Comparison of ENCODE assay signal across 1 fruit fly cellular context in the genomic region with DNA sequence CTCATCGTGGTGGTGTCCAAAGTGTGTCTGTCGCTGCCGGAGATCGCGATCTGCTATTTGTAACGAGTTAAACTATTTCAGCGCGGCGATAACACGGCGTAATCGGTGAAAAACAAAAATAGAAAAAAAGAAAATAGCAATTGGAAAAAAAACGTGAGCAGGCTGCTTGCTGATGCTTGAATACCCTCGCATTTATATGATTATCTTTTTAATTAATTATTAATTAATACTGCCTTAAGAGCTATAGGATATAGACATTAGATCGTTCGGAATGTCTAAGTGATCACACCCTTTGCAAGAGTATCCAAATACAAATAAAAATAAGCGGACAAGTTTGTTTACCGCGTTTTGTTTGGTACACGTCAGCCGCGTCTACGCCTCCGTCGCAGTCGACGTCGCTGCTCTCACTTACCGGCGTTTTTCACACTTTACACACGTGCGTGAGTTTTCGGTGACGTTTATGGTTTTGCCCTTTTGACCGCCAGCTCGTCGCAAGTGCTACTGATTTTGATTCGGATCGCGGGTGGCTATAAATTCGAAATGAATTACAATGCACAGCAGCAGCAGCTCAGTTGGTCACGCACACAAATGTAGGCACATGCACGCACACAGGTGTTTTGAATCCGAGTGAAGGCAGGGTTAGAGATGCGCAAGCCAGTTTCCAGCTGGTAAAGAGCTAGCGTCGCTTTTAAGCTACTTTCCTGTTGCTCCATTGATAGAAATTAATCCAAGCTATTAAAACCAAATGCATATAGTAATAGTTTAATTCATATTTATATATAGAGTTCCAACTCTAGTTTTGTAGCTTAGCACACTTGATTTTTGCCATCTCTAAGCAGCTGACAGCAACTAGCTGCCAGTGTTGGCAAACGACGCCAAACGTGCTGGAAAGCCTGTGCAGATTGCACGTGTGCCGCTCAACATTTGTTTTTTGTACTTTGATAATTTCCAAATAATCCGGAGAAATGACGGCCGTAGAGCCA.
TF ChIP-seq lines count a peak whose summit lies in the region.

A gene (minus strand): TSS at position 861 of the 983 bp plus-strand sequence.
A gene (plus strand): TSS at position 873 of the 983 bp plus-strand sequence.

TF ChIP-seq in whole organism, embryonic, 481 proteins besides CTCF, POLR2A, EP300 and RAD21 (continued from another document and continues in another):
- TF ChIP-seq CG12391 (tag; optimal IDR thresholded peaks at IDR 0.05; lab: Kevin White, UChicago) (peak; percentile 94), pzg (GFP tag; optimal IDR thresholded peaks at IDR 0.05; lab: Kevin White, UChicago) (peak; percentile 65), Xbp1 (GFP tag; optimal IDR thresholded peaks at IDR 0.05; lab: Kevin White, UChicago) (peak; percentile 93), Ets65A (GFP tag; lab: Kevin White, UChicago) (peak; percentile 97), kah (GFP tag; optimal IDR thresholded peaks at IDR 0.05; lab: Kevin White, UChicago) (peak; percentile 88), dmrt11E (tag; optimal IDR thresholded peaks at IDR 0.05; lab: Kevin White, UChicago) (peak; percentile 89), CG15514 (GFP tag; optimal IDR thresholded peaks at IDR 0.05; lab: Kevin White, UChicago) (peak; percentile 87), hb (GFP tag; IDR thresholded peaks at IDR 0.05; lab: Robert Waterston, UW; ENCODE audit: partially characterized antibody) (peak; percentile 62; the same call in 1 of the 3 replicates), zfh2 (GFP tag; optimal IDR thresholded peaks at IDR 0.05; lab: Kevin White, UChicago) (peak; percentile 88), Oaz (GFP tag; IDR thresholded peaks at IDR 0.05; lab: Robert Waterston, UW) (peak; percentile 90), CG12219 (GFP tag; optimal IDR thresholded peaks at IDR 0.05; lab: Kevin White, UChicago) (peak; percentile 61), vnd (GFP tag; IDR thresholded peaks at IDR 0.05; lab: Robert Waterston, UW; ENCODE audit: partially characterized antibody) (peak; percentile 66), onecut (GFP tag; IDR thresholded peaks at IDR 0.05; lab: Robert Waterston, UW) (peak; percentile 76), trh (GFP tag; optimal IDR thresholded peaks at IDR 0.05; lab: Kevin White, UChicago) (peak; percentile 55), Bteb2 (GFP tag; optimal IDR thresholded peaks at IDR 0.05; lab: Kevin White, UChicago) (peak; percentile 53), CG15011 (GFP tag; optimal IDR thresholded peaks at IDR 0.05; lab: Kevin White, UChicago) (peak; percentile 77), nau (GFP tag; optimal IDR thresholded peaks at IDR 0.05; lab: Kevin White, UChicago) (peak; percentile 82), CG6272 (GFP tag; IDR thresholded peaks at IDR 0.05; lab: Robert Waterston, UW) (peak; percentile 93), pum (GFP tag; optimal IDR thresholded peaks at IDR 0.05; lab: Kevin White, UChicago) (peak; percentile 80), amos (GFP tag; IDR thresholded peaks at IDR 0.05; lab: Robert Waterston, UW; ENCODE audit: partially characterized antibody) (peak; percentile 63), btn (GFP tag; optimal IDR thresholded peaks at IDR 0.05; lab: Kevin White, UChicago) (peak; percentile 55), Taf1 (GFP tag; IDR thresholded peaks at IDR 0.05; lab: Robert Waterston, UW) (peak; percentile 90), ftz-f1 (GFP tag; optimal IDR thresholded peaks at IDR 0.05; lab: Kevin White, UChicago) (peak; percentile 56), Scr (GFP tag; IDR thresholded peaks at IDR 0.05; lab: Robert Waterston, UW; ENCODE audit: partially characterized antibody) (peak; percentile 80), rib (GFP tag; IDR thresholded peaks at IDR 0.05; lab: Robert Waterston, UW) (peak; percentile 89), CG17361 (GFP tag; IDR thresholded peaks at IDR 0.05; lab: Robert Waterston, UW) (peak; percentile 94), CG7271 (tag; optimal IDR thresholded peaks at IDR 0.05; lab: Kevin White, UChicago) (peak; percentile 59), bcd (GFP tag; optimal IDR thresholded peaks at IDR 0.05; lab: Kevin White, UChicago) (peak; percentile 83), CG31441 (GFP tag; IDR thresholded peaks at IDR 0.05; lab: Robert Waterston, UW) (peak; percentile 86), klu (GFP tag; IDR thresholded peaks at IDR 0.05; lab: Robert Waterston, UW) (peak; percentile 86), eve (GFP tag; optimal IDR thresholded peaks at IDR 0.05; lab: Kevin White, UChicago) (peak in 1 of 2 experiments; percentile 11), CG8089 (GFP tag; optimal IDR thresholded peaks at IDR 0.05; lab: Kevin White, UChicago) (peak; percentile 71), Elba2 (GFP tag; optimal IDR thresholded peaks at IDR 0.05; lab: Kevin White, UChicago) (peak; percentile 81), slp2 (GFP tag; optimal IDR thresholded peaks at IDR 0.05; lab: Kevin White, UChicago) (peak; percentile 51), CG30020 (tag; optimal IDR thresholded peaks at IDR 0.05; lab: Kevin White, UChicago) (peak; percentile 71), lilli (GFP tag; optimal IDR thresholded peaks at IDR 0.05; lab: Kevin White, UChicago) (peak; percentile 96), CG8359 (GFP tag; optimal IDR thresholded peaks at IDR 0.05; lab: Kevin White, UChicago; ENCODE audit: borderline replicate concordance) (peak; percentile 53), CG17912 (GFP tag; optimal IDR thresholded peaks at IDR 0.05; lab: Kevin White, UChicago) (peak; percentile 66), ase (GFP tag; IDR thresholded peaks at IDR 0.05; lab: Robert Waterston, UW) (peak; percentile 94), Hmx (GFP tag; optimal IDR thresholded peaks at IDR 0.05; lab: Kevin White, UChicago) (peak; percentile 40), CG11723 (GFP tag; optimal IDR thresholded peaks at IDR 0.05; lab: Kevin White, UChicago) (peak; percentile 83), Vsx1 (GFP tag; optimal IDR thresholded peaks at IDR 0.05; lab: Kevin White, UChicago) (no peak), ERR (GFP tag; optimal IDR thresholded peaks at IDR 0.05; lab: Kevin White, UChicago) (peak; percentile 85), Max (GFP tag; optimal IDR thresholded peaks at IDR 0.05; lab: Kevin White, UChicago) (peak; percentile 95), da (GFP tag; optimal IDR thresholded peaks at IDR 0.05; lab: Kevin White, UChicago) (peak; percentile 69), CG30431 (GFP tag; optimal IDR thresholded peaks at IDR 0.05; lab: Kevin White, UChicago) (peak; percentile 88), nerfin-1 (tag; optimal IDR thresholded peaks at IDR 0.05; lab: Kevin White, UChicago) (peak; percentile 82), CG7963 (GFP tag; IDR thresholded peaks at IDR 0.05; lab: Robert Waterston, UW; ENCODE audit: partially characterized antibody) (no peak), CG33213 (GFP tag; optimal IDR thresholded peaks at IDR 0.05; lab: Kevin White, UChicago) (peak; percentile 79), yki (optimal IDR thresholded peaks at IDR 0.05; lab: Kevin White, UChicago) (no peak), gsb-n (tag; optimal IDR thresholded peaks at IDR 0.05; lab: Kevin White, UChicago) (peak; percentile 82), CG4617 (GFP tag; optimal IDR thresholded peaks at IDR 0.05; lab: Kevin White, UChicago; ENCODE audit: borderline replicate concordance) (peak; percentile 91), CG15479 (GFP tag; optimal IDR thresholded peaks at IDR 0.05; lab: Kevin White, UChicago) (peak; percentile 35), bsh (GFP tag; optimal IDR thresholded peaks at IDR 0.05; lab: Kevin White, UChicago) (peak; percentile 6 to 91), CG34224 (GFP tag; IDR thresholded peaks at IDR 0.05; lab: Robert Waterston, UW; ENCODE audit: partially characterized antibody) (peak; percentile 55), Meics (GFP tag; optimal IDR thresholded peaks at IDR 0.05; lab: Kevin White, UChicago) (peak; percentile 84), Hmr (GFP tag; optimal IDR thresholded peaks at IDR 0.05; lab: Kevin White, UChicago) (peak; percentile 92), odd (GFP tag; optimal IDR thresholded peaks at IDR 0.05; lab: Kevin White, UChicago) (peak; percentile 73), Abd-B (GFP tag; optimal IDR thresholded peaks at IDR 0.05; lab: Kevin White, UChicago) (peak; percentile 2), ato (GFP tag; IDR thresholded peaks at IDR 0.05; lab: Robert Waterston, UW; ENCODE audit: partially characterized antibody) (no peak), Oli (tag; optimal IDR thresholded peaks at IDR 0.05; lab: Kevin White, UChicago) (peak; percentile 79), CG14014 (GFP tag; IDR thresholded peaks at IDR 0.05; lab: Robert Waterston, UW) (peak; percentile 90), zen2 (GFP tag; IDR thresholded peaks at IDR 0.05; lab: Robert Waterston, UW; ENCODE audit: partially characterized antibody) (peak; percentile 44; the same call in 1 of the 3 replicates), CG9876 (GFP tag; optimal IDR thresholded peaks at IDR 0.05; lab: Kevin White, UChicago) (peak; percentile 55), Six4 (GFP tag; optimal IDR thresholded peaks at IDR 0.05; lab: Kevin White, UChicago) (peak; percentile 89), CG7839 (tag; optimal IDR thresholded peaks at IDR 0.05; lab: Kevin White, UChicago) (peak; percentile 68), Doc2 (GFP tag; IDR thresholded peaks at IDR 0.05; lab: Robert Waterston, UW) (peak; percentile 76), CG14667 (GFP tag; IDR thresholded peaks at IDR 0.05; lab: Robert Waterston, UW) (peak; percentile 93), jigr1 (GFP tag; IDR thresholded peaks at IDR 0.05; lab: Robert Waterston, UW) (no peak), CG13287 (GFP tag; IDR thresholded peaks at IDR 0.05; lab: Robert Waterston, UW; ENCODE audit: partially characterized antibody) (peak; percentile 84), CrebB (tag; optimal IDR thresholded peaks at IDR 0.05; lab: Kevin White, UChicago) (peak; percentile 66), sens-2 (GFP tag; IDR thresholded peaks at IDR 0.05; lab: Robert Waterston, UW) (peak; percentile 92), ranshi (GFP tag; IDR thresholded peaks at IDR 0.05; lab: Robert Waterston, UW) (peak; percentile 93), HLH54F (GFP tag; optimal IDR thresholded peaks at IDR 0.05; lab: Kevin White, UChicago) (peak; percentile 87), CG10959 (GFP tag; IDR thresholded peaks at IDR 0.05; lab: Robert Waterston, UW) (peak; percentile 93), vvl (GFP tag; IDR thresholded peaks at IDR 0.05; lab: Robert Waterston, UW) (peak; percentile 96), CG11247 (GFP tag; IDR thresholded peaks at IDR 0.05; lab: Robert Waterston, UW) (peak; percentile 93), CG2116 (GFP tag; optimal IDR thresholded peaks at IDR 0.05; lab: Kevin White, UChicago) (peak; percentile 80), sisA (GFP tag; IDR thresholded peaks at IDR 0.05; lab: Robert Waterston, UW) (peak; percentile 95), schlank (tag; optimal IDR thresholded peaks at IDR 0.05; lab: Kevin White, UChicago) (peak; percentile 72), CG1233 (GFP tag; optimal IDR thresholded peaks at IDR 0.05; lab: Kevin White, UChicago) (peak; percentile 87), Stat92E (GFP tag; optimal IDR thresholded peaks at IDR 0.05; lab: Kevin White, UChicago) (peak in 1 of 3 experiments; percentile 65), ac (GFP tag; optimal IDR thresholded peaks at IDR 0.05; lab: Kevin White, UChicago) (peak; percentile 85), trem (tag; optimal IDR thresholded peaks at IDR 0.05; lab: Kevin White, UChicago) (peak; percentile 85), CG13424 (tag; optimal IDR thresholded peaks at IDR 0.05; lab: Kevin White, UChicago) (peak; percentile 91), Hsf (GFP tag; optimal IDR thresholded peaks at IDR 0.05; lab: Kevin White, UChicago) (peak; percentile 90), al (GFP tag; IDR thresholded peaks at IDR 0.05; lab: Robert Waterston, UW) (peak; percentile 92), abd-A (tag; optimal IDR thresholded peaks at IDR 0.05; lab: Kevin White, UChicago) (peak; percentile 67), nmo (GFP tag; optimal IDR thresholded peaks at IDR 0.05; lab: Kevin White, UChicago) (peak; percentile 73), CG6689 (GFP tag; IDR thresholded peaks at IDR 0.05; lab: Robert Waterston, UW) (peak; percentile 94), exex (tag; optimal IDR thresholded peaks at IDR 0.05; lab: Kevin White, UChicago) (peak; percentile 29), peb (GFP tag; IDR thresholded peaks at IDR 0.05; lab: Robert Waterston, UW) (peak; percentile 91), D19A (tag; optimal IDR thresholded peaks at IDR 0.05; lab: Kevin White, UChicago) (peak; percentile 87), Hr39 (optimal IDR thresholded peaks at IDR 0.05; lab: Kevin White, UChicago) (no peak), CG11695 (GFP tag; IDR thresholded peaks at IDR 0.05; lab: Robert Waterston, UW) (peak; percentile 83), scrt (GFP tag; optimal IDR thresholded peaks at IDR 0.05; lab: Kevin White, UChicago) (peak; percentile 82), CG8281 (tag; optimal IDR thresholded peaks at IDR 0.05; lab: Kevin White, UChicago) (peak; percentile 59), zfh1 (GFP tag; IDR thresholded peaks at IDR 0.05; lab: Robert Waterston, UW) (peak; percentile 97), CG17829 (tag; optimal IDR thresholded peaks at IDR 0.05; lab: Kevin White, UChicago) (peak; percentile 92), repo (GFP tag; optimal IDR thresholded peaks at IDR 0.05; lab: Kevin White, UChicago) (peak; percentile 44), CG10267 (tag; optimal IDR thresholded peaks at IDR 0.05; lab: Kevin White, UChicago) (peak; percentile 98), inv (GFP tag; IDR thresholded peaks at IDR 0.05; lab: Robert Waterston, UW; ENCODE audit: partially characterized antibody) (peak; percentile 66), CG2129 (GFP tag; IDR thresholded peaks at IDR 0.05; lab: Robert Waterston, UW; ENCODE audit: partially characterized antibody) (peak; percentile 46; the same call in 1 of the 2 replicates), CG3407 (GFP tag; optimal IDR thresholded peaks at IDR 0.05; lab: Kevin White, UChicago) (peak; percentile 79), NFAT (GFP tag; IDR thresholded peaks at IDR 0.05; lab: Robert Waterston, UW) (peak; percentile 88), cg (GFP tag; optimal IDR thresholded peaks at IDR 0.05; lab: Kevin White, UChicago) (peak; percentile 91), mld (GFP tag; IDR thresholded peaks at IDR 0.05; lab: Robert Waterston, UW; ENCODE audit: partially characterized antibody) (no peak), cwo (GFP tag; optimal IDR thresholded peaks at IDR 0.05; lab: Kevin White, UChicago) (peak; percentile 98), tx (GFP tag; optimal IDR thresholded peaks at IDR 0.05; lab: Kevin White, UChicago) (peak; percentile 73), esg (GFP tag; conservative IDR thresholded peaks at IDR 0.05; lab: Robert Waterston, UW) (peak; percentile 91), sob (GFP tag; IDR thresholded peaks at IDR 0.05; lab: Robert Waterston, UW) (peak; percentile 96), CG9817 (tag; optimal IDR thresholded peaks at IDR 0.05; lab: Kevin White, UChicago) (peak; percentile 92), slbo (GFP tag; IDR thresholded peaks at IDR 0.05; lab: Robert Waterston, UW) (peak; percentile 96), CG2889 (GFP tag; IDR thresholded peaks at IDR 0.05; lab: Robert Waterston, UW) (peak; percentile 92), CG15696 (tag; optimal IDR thresholded peaks at IDR 0.05; lab: Kevin White, UChicago) (peak; percentile 93)
